Fruit fly (Drosophila melanogaster) whole organism, wandering third instar larva: ENCODE measurements around the gene CG42699.
A peak's percentile ranks its signal among the peaks of the same experiment; 100 is the strongest.

Experiments used
- Hnf4 ChIP-seq: fragments of 200-800 bp; sonication (Bioruptor generic); optimal IDR thresholded peaks from 2 replicates; lab custom pipeline; 2016; ENCODE audit warnings: missing biosample characterization, mild to moderate bottlenecking, missing genetic modification characterization
- h ChIP-seq: fragments of 200-800 bp; sonication (Bioruptor generic); optimal IDR thresholded peaks from 3 replicates; lab custom pipeline; 2016; ENCODE audit warnings: missing biosample characterization, mild to moderate bottlenecking, missing genetic modification characterization
- psq ChIP-seq: fragments of 200-800 bp; sonication (Bioruptor generic); optimal IDR thresholded peaks from 3 replicates; lab custom pipeline; 2017; ENCODE audit warnings: missing biosample characterization, mild to moderate bottlenecking, missing genetic modification characterization, moderate library complexity
- sv ChIP-seq: fragments of 200-800 bp; sonication (Bioruptor generic); optimal IDR thresholded peaks from 3 replicates; lab custom pipeline; 2016; ENCODE audit warnings: missing biosample characterization, missing genetic modification characterization
- usp ChIP-seq: fragments of >200 bp; optimal IDR thresholded peaks from 2 replicates; lab custom pipeline; 2017; ENCODE audit warnings: missing biosample characterization, missing genetic modification characterization

- TF ChIP-seq psq (GFP tag; lab: Kevin White, UChicago) = peak; percentile 12
- no peak for TF ChIP-seq Hnf4 (GFP tag; lab: Kevin White, UChicago)
- no peak for TF ChIP-seq sv (GFP tag; lab: Kevin White, UChicago)
- TF ChIP-seq usp (GFP tag; lab: Kevin White, UChicago) = no peak
- TF ChIP-seq h (GFP tag; lab: Kevin White, UChicago) = no peak
These were observed 4.4 kb downstream of the CG42699 start for dm6 chrX:5768602-5769251.
